Worm (Caenorhabditis elegans): Measurements from ENCODE around the gene T19D12.5.

DNA sequence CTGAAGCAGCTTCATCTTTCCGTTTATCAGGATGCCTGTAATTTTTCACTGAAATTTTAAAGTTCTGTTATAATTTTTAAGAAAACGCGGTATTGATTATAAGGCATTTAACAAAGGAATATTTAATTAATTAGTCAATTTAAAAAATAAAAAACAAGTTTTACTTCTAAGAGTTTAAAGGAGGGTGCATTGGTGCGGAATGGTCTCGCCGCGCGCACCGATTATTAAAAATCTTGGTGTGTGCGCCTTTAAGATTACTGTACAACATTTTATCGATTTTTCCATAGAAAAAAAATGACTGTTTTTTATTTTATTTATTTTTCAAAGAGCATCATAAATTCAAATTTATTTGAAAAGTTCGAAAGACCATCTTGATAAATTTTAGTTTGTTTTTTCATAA lies 38.5 kb downstream of the T19D12.5 start:
- no peak for TF ChIP-seq sptf-1 (tag; optimal IDR thresholded peaks at IDR 0.05)
- no peak for TF ChIP-seq efl-1 (optimal IDR thresholded peaks at IDR 0.05)
- TF ChIP-seq efl-1 (GFP tag; optimal IDR thresholded peaks at IDR 0.05 in 1 of 2): no peak
- TF ChIP-seq zip-4 (GFP tag; optimal IDR thresholded peaks at IDR 0.05): no peak

Measured in whole organism, L1 larva.